Fruit fly (Drosophila melanogaster): Measurements from ENCODE around the gene CG8209.

CG8209 gene

dm6 chr3L:7943046-7943445 is 33.2 kb upstream of the CG8209 start (continued):
- TF ChIP-seq D19B (GFP tag; optimal IDR thresholded peaks at IDR 0.05), result no peak

- TF ChIP-seq mirr (GFP tag; optimal IDR thresholded peaks at IDR 0.05) (peak; percentile 77), Lpt (GFP tag; optimal IDR thresholded peaks at IDR 0.05) (no peak), Adf1 (GFP tag; IDR thresholded peaks at IDR 0.05) (no peak), exex (tag; optimal IDR thresholded peaks at IDR 0.05) (peak; percentile 100), grn (GFP tag; optimal IDR thresholded peaks at IDR 0.05) (peak; percentile 8), sug (tag; optimal IDR thresholded peaks at IDR 0.05) (peak; percentile 44), dm (GFP tag; optimal IDR thresholded peaks at IDR 0.05) (no peak), CG34376 (GFP tag; optimal IDR thresholded peaks at IDR 0.05) (peak; percentile 2)
Measured at dm6 chr3L:7943950-7944349, 32.3 kb upstream of the CG8209 start.

dm6 chr3L:7946222-7946621 is 30.0 kb upstream of the CG8209 start, which contains the start of gene CG43880:
Gene CG43880 (minus strand): TSS chr3L:7946322.
- TF ChIP-seq CG10267 (tag; optimal IDR thresholded peaks at IDR 0.05) (no peak), CG4404 (GFP tag; IDR thresholded peaks at IDR 0.05) (no peak), CG4282 (GFP tag; optimal IDR thresholded peaks at IDR 0.05) (no peak), Ada2b (GFP tag; IDR thresholded peaks at IDR 0.05) (no peak), CG31224 (GFP tag; IDR thresholded peaks at IDR 0.05) (no peak)

- TF ChIP-seq lab (GFP tag; optimal IDR thresholded peaks at IDR 0.05) (peak; percentile 18), CG6254 (GFP tag; optimal IDR thresholded peaks at IDR 0.05) (no peak), H15 (GFP tag; IDR thresholded peaks at IDR 0.05) (no peak), exex (tag; optimal IDR thresholded peaks at IDR 0.05) (peak; percentile 98), gsb-n (tag; optimal IDR thresholded peaks at IDR 0.05) (no peak), sug (tag; optimal IDR thresholded peaks at IDR 0.05) (peak; percentile 56), CG12071 (GFP tag; optimal IDR thresholded peaks at IDR 0.05) (peak; percentile 10), bcd (GFP tag; optimal IDR thresholded peaks at IDR 0.05) (no peak), Sin3A (optimal IDR thresholded peaks at IDR 0.05) (no peak), aop (GFP tag; IDR thresholded peaks at IDR 0.05) (no peak), chm (GFP tag; IDR thresholded peaks at IDR 0.05) (peak; percentile 51; the same call in 1 of the 2 replicates), crol (GFP tag; IDR thresholded peaks at IDR 0.05) (peak; percentile 89), ato (GFP tag; IDR thresholded peaks at IDR 0.05; ENCODE audit: partially characterized antibody) (no peak), Tbp (GFP tag; optimal IDR thresholded peaks at IDR 0.05) (no peak), Vsx1 (GFP tag; optimal IDR thresholded peaks at IDR 0.05) (peak; percentile 55), CG10543 (GFP tag; optimal IDR thresholded peaks at IDR 0.05) (peak; percentile 33), bab2 (GFP tag; optimal IDR thresholded peaks at IDR 0.05) (no peak), ash1 (GFP tag; optimal IDR thresholded peaks at IDR 0.05) (peak; percentile 83), CG17829 (tag; optimal IDR thresholded peaks at IDR 0.05) (peak; percentile 28), CG8290 (GFP tag; optimal IDR thresholded peaks at IDR 0.05) (no peak), CG8290 (tag; optimal IDR thresholded peaks at IDR 0.05) (peak in 1 of 2 experiments; percentile 31), emc (GFP tag; optimal IDR thresholded peaks at IDR 0.05) (no peak), Nf-YB (GFP tag; optimal IDR thresholded peaks at IDR 0.05) (peak; percentile 94), HmgZ (tag; optimal IDR thresholded peaks at IDR 0.05) (peak; percentile 48), sd (tag; optimal IDR thresholded peaks at IDR 0.05) (peak; percentile 85), CG30431 (GFP tag; optimal IDR thresholded peaks at IDR 0.05) (no peak), Adf1 (GFP tag; IDR thresholded peaks at IDR 0.05) (peak; percentile 67), twi (tag; optimal IDR thresholded peaks at IDR 0.05) (no peak), CG30403 (GFP tag; optimal IDR thresholded peaks at IDR 0.05) (no peak), gcm (GFP tag; optimal IDR thresholded peaks at IDR 0.05) (peak; percentile 67), zen (tag; optimal IDR thresholded peaks at IDR 0.05) (peak; percentile 88), tgo (GFP tag; IDR thresholded peaks at IDR 0.05) (no peak), NFAT (GFP tag; IDR thresholded peaks at IDR 0.05) (no peak), Oli (tag; optimal IDR thresholded peaks at IDR 0.05) (no peak), CG1832 (GFP tag; optimal IDR thresholded peaks at IDR 0.05) (peak; percentile 89), rib (GFP tag; IDR thresholded peaks at IDR 0.05) (peak; percentile 37; the same call in 1 of the 2 replicates)
Measured at dm6 chr3L:7947880-7948286, 28.3 kb upstream of the CG8209 start, which contains the start of gene exex. Gene exex (plus strand): TSS chr3L:7948186.
